Worm (Caenorhabditis elegans) whole organism, young adult: ENCODE measurements around the gene rps-12.

Experiments used
- D2030.7 ChIP-seq: fragments of 200-800 bp; sonication (Bioruptor generic); IDR thresholded peaks from 2 replicates; pipeline ENCODE4 v1.3.6; 2022; ENCODE audit warnings: missing genetic modification reagents, missing genetic modification characterization, missing compliant biosample characterization
- F23B12.7 ChIP-seq: sonication (generic microtip); optimal IDR thresholded peaks from 2 replicates; lab custom pipeline; 2017; ENCODE audit warnings: missing genetic modification characterization, mild to moderate bottlenecking, missing compliant biosample characterization, antibody characterized with exemption, moderate library complexity; ENCODE audit not compliant: insufficient read depth
- T07F8.4 ChIP-seq: sonication (generic microtip); optimal IDR thresholded peaks from 2 replicates; lab custom pipeline; 2016; ENCODE audit warnings: mild to moderate bottlenecking, missing genetic modification characterization, moderate library complexity, missing compliant biosample characterization
- ama-1 ChIP-seq, 3 experiments: fragments of 150-350 bp in 1 of 3; sonication (generic microtip) in 2 of 3; optimal IDR thresholded peaks; 2 replicates each; lab custom pipeline; 2014 to 2018; ENCODE audit warnings: missing biosample characterization in 2 of 3, missing genetic modification characterization in 2 of 3, missing genetic modification reagents in 2 of 3
- ceh-27 ChIP-seq: fragments of 200-800 bp; sonication (Bioruptor generic); optimal IDR thresholded peaks from 2 replicates; lab custom pipeline; 2018; ENCODE audit warnings: mild to moderate bottlenecking, missing genetic modification characterization, moderate library complexity, missing compliant biosample characterization
- die-1 ChIP-seq: sonication (generic microtip); optimal IDR thresholded peaks from 2 replicates; lab custom pipeline; 2016; ENCODE audit warnings: missing genotype, mild to moderate bottlenecking, missing genetic modification characterization, missing compliant biosample characterization

DNA sequence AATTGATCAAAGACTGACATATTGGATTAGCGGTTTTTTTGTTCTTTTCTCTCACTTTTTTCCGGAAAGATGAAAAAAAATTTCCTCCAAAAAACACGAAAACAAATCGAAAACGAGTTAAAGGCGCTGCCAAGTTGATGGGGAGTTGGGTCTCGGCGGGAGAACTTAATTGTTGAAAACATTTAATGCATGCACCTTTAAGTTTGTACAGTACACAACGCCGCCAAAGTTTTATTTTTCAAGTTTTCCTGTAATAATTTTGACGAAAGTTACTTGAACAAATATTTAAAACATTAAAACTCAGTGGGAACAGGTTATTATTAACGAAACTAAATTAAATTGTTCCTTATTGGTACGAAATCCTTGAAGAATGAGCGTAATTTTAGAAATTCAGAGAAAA is 22.4 kb downstream of the rps-12 start:
- no peak for TF ChIP-seq die-1
- no peak for TF ChIP-seq ceh-27 (GFP tag; lab: Kevin White, UChicago)
- peak; percentile 41; the same call in 1 of the 2 replicates for TF ChIP-seq D2030.7 (GFP tag; lab: Robert Waterston, UW)
- no peak for TF ChIP-seq T07F8.4 (tag; lab: Kevin White, UChicago)
- no peak for TF ChIP-seq ama-1 (optimal IDR thresholded peaks at IDR 0.05; lab: Kevin White, UChicago)
- no peak for TF ChIP-seq ama-1 (GFP tag; optimal IDR thresholded peaks at IDR 0.05; lab: Kevin White, UChicago)
- TF ChIP-seq F23B12.7, result no peak
